Worm (Caenorhabditis elegans) whole organism, late embryonic: ENCODE measurements around the gene F58A6.1.

ENCODE experiments used
- C08G9.2 ChIP-seq: sonication (generic microtip); optimal IDR thresholded peaks from 2 replicates; lab custom pipeline; 2016; ENCODE audit warnings: mild to moderate bottlenecking, missing genetic modification characterization, moderate library complexity, missing compliant biosample characterization
- F13H6.1 ChIP-seq: sonication (generic microtip); optimal IDR thresholded peaks from 2 replicates; lab custom pipeline; 2016; ENCODE audit warnings: missing genetic modification characterization, missing compliant biosample characterization
- K02D7.2 ChIP-seq: sonication (generic microtip); optimal IDR thresholded peaks from 2 replicates; lab custom pipeline; 2017; ENCODE audit warnings: mild to moderate bottlenecking, missing genetic modification characterization, missing compliant biosample characterization
- T23F11.4 ChIP-seq: fragments of 200-800 bp; sonication (Bioruptor generic); optimal IDR thresholded peaks from 2 replicates; lab custom pipeline; 2018; ENCODE audit warnings: mild to moderate bottlenecking, missing genetic modification characterization, missing compliant biosample characterization
- Y22D7AL.16 ChIP-seq: sonication (generic microtip); optimal IDR thresholded peaks from 2 replicates; lab custom pipeline; 2016; ENCODE audit warnings: missing genetic modification characterization, missing compliant biosample characterization
- ahr-1 ChIP-seq: sonication (generic microtip); optimal IDR thresholded peaks from 2 replicates; lab custom pipeline; 2016; ENCODE audit warnings: missing genetic modification characterization, missing compliant biosample characterization
- ama-1 ChIP-seq: fragments of 150-350 bp; optimal IDR thresholded peaks from 2 replicates; lab custom pipeline; 2014
- ceh-14 ChIP-seq: sonication (generic microtip); optimal IDR thresholded peaks from 2 replicates; lab custom pipeline; 2016; ENCODE audit warnings: missing genotype, missing genetic modification characterization, missing compliant biosample characterization
- ceh-18 ChIP-seq: sonication (generic microtip); optimal IDR thresholded peaks from 2 replicates; lab custom pipeline; 2016; ENCODE audit warnings: missing genetic modification characterization, missing compliant biosample characterization
- ceh-19 ChIP-seq: fragments of 200-800 bp; sonication (Bioruptor generic); optimal IDR thresholded peaks from 2 replicates; lab custom pipeline; 2018; ENCODE audit warnings: mild to moderate bottlenecking, missing genetic modification characterization, missing compliant biosample characterization
- ceh-22 ChIP-seq: sonication (generic microtip); optimal IDR thresholded peaks from 2 replicates; lab custom pipeline; 2017; ENCODE audit warnings: missing biosample characterization, missing genetic modification characterization
- ceh-31 ChIP-seq: sonication (generic microtip); optimal IDR thresholded peaks from 2 replicates; lab custom pipeline; 2016; ENCODE audit warnings: missing genetic modification characterization, missing compliant biosample characterization
- ceh-34 ChIP-seq: sonication (generic microtip); optimal IDR thresholded peaks from 2 replicates; lab custom pipeline; 2016; ENCODE audit warnings: mild to moderate bottlenecking, missing genetic modification characterization, missing compliant biosample characterization
- ceh-48 ChIP-seq: sonication (generic microtip); optimal IDR thresholded peaks from 2 replicates; lab custom pipeline; 2016; ENCODE audit warnings: missing genetic modification characterization, inconsistent platforms, missing compliant biosample characterization
- ceh-6 ChIP-seq: fragments of 200-800 bp; sonication (Bioruptor generic); optimal IDR thresholded peaks from 2 replicates; lab custom pipeline; 2018; ENCODE audit warnings: mild to moderate bottlenecking, missing genetic modification characterization, missing compliant biosample characterization
- ceh-9 ChIP-seq: sonication (generic microtip); optimal IDR thresholded peaks from 2 replicates; lab custom pipeline; 2016; ENCODE audit warnings: mild to moderate bottlenecking, missing genetic modification characterization, inconsistent platforms, missing compliant biosample characterization
- dmd-4 ChIP-seq: sonication (generic microtip); optimal IDR thresholded peaks from 2 replicates; lab custom pipeline; 2016; ENCODE audit warnings: borderline replicate concordance, missing genetic modification characterization, missing compliant biosample characterization
- dve-1 ChIP-seq: sonication (generic microtip); optimal IDR thresholded peaks from 2 replicates; lab custom pipeline; 2017; ENCODE audit warnings: antibody characterized with exemption, mild to moderate bottlenecking, missing genetic modification characterization, missing compliant biosample characterization
- elt-2 ChIP-seq: sonication (generic microtip); optimal IDR thresholded peaks from 2 replicates; lab custom pipeline; 2016; ENCODE audit warnings: missing genetic modification reagents, missing genetic modification characterization, missing compliant biosample characterization
- eyg-1 ChIP-seq: sonication (generic microtip); optimal IDR thresholded peaks from 2 replicates; lab custom pipeline; 2016; ENCODE audit warnings: missing genotype, missing genetic modification characterization, missing compliant biosample characterization
- fax-1 ChIP-seq: sonication (generic microtip); optimal IDR thresholded peaks from 2 replicates; lab custom pipeline; 2016; ENCODE audit warnings: missing genotype, missing genetic modification characterization, missing compliant biosample characterization
- fkh-6 ChIP-seq: sonication (generic microtip); optimal IDR thresholded peaks from 2 replicates; lab custom pipeline; 2016; ENCODE audit warnings: missing genetic modification characterization, missing compliant biosample characterization
- hlh-15 ChIP-seq: sonication (generic microtip); optimal IDR thresholded peaks from 2 replicates; lab custom pipeline; 2016; ENCODE audit warnings: missing genetic modification characterization, missing compliant biosample characterization
- hlh-30 ChIP-seq: sonication (generic microtip); optimal IDR thresholded peaks from 2 replicates; lab custom pipeline; 2017; ENCODE audit warnings: antibody characterized with exemption, missing genetic modification characterization, missing compliant biosample characterization; ENCODE audit not compliant: insufficient read depth
- hlh-8 ChIP-seq: sonication (generic microtip); optimal IDR thresholded peaks from 2 replicates; lab custom pipeline; 2016; ENCODE audit warnings: missing genotype, missing genetic modification characterization, missing compliant biosample characterization
- lim-6 ChIP-seq: sonication (generic microtip); optimal IDR thresholded peaks from 2 replicates; lab custom pipeline; 2016; ENCODE audit warnings: missing genetic modification characterization, missing compliant biosample characterization
- lin-11 ChIP-seq: fragments of 200-800 bp; sonication (Bioruptor generic); optimal IDR thresholded peaks from 2 replicates; lab custom pipeline; 2018; ENCODE audit warnings: mild to moderate bottlenecking, missing genetic modification characterization, missing compliant biosample characterization
- mec-3 ChIP-seq: sonication (generic microtip); optimal IDR thresholded peaks from 2 replicates; lab custom pipeline; 2016; ENCODE audit warnings: borderline replicate concordance, missing genetic modification characterization, missing compliant biosample characterization
- nfya-1 ChIP-seq: sonication (generic microtip); optimal IDR thresholded peaks from 2 replicates; lab custom pipeline; 2017; ENCODE audit warnings: missing genetic modification characterization, mild to moderate bottlenecking, missing compliant biosample characterization, antibody characterized with exemption, moderate library complexity
- nhr-11 ChIP-seq: fragments of 150-350 bp; optimal IDR thresholded peaks from 2 replicates; lab custom pipeline; 2014; ENCODE audit warnings: missing biosample characterization, missing genetic modification characterization
- nhr-232 ChIP-seq: sonication (generic microtip); optimal IDR thresholded peaks from 2 replicates; lab custom pipeline; 2016; ENCODE audit warnings: missing genetic modification characterization, missing compliant biosample characterization
- odd-2 ChIP-seq: sonication (generic microtip); optimal IDR thresholded peaks from 2 replicates; lab custom pipeline; 2017; ENCODE audit warnings: antibody characterized with exemption, mild to moderate bottlenecking, missing genetic modification characterization, missing compliant biosample characterization
- pat-9 ChIP-seq: fragments of 200-800 bp; sonication (Bioruptor generic); optimal IDR thresholded peaks from 2 replicates; lab custom pipeline; 2018; ENCODE audit warnings: mild to moderate bottlenecking, missing genetic modification characterization, moderate library complexity, missing compliant biosample characterization
- pax-1 ChIP-seq: fragments of 150-350 bp; optimal IDR thresholded peaks from 2 replicates; lab custom pipeline; 2014; ENCODE audit warnings: missing biosample characterization, missing genetic modification characterization
- pha-2 ChIP-seq: sonication (generic microtip); optimal IDR thresholded peaks from 2 replicates; lab custom pipeline; 2017; ENCODE audit warnings: mild to moderate bottlenecking, missing genetic modification characterization, missing compliant biosample characterization
- pqm-1 ChIP-seq: sonication (generic microtip); optimal IDR thresholded peaks from 2 replicates; lab custom pipeline; 2016; ENCODE audit warnings: missing genetic modification characterization, missing compliant biosample characterization
- pros-1 ChIP-seq: fragments of 150-350 bp; optimal IDR thresholded peaks from 2 replicates; lab custom pipeline; 2014; ENCODE audit warnings: missing biosample characterization, missing genetic modification reagents, missing genetic modification characterization
- ref-2 ChIP-seq: sonication (generic microtip); optimal IDR thresholded peaks from 2 replicates; lab custom pipeline; 2016; ENCODE audit warnings: missing genetic modification characterization, missing compliant biosample characterization
- rnt-1 ChIP-seq: sonication (generic microtip); optimal IDR thresholded peaks from 2 replicates; lab custom pipeline; 2016; ENCODE audit warnings: missing genetic modification characterization, missing compliant biosample characterization
- sdc-2 ChIP-seq: sonication (generic microtip); optimal IDR thresholded peaks from 2 replicates; lab custom pipeline; 2016; ENCODE audit warnings: missing genotype, missing genetic modification characterization, missing compliant biosample characterization
- sox-2 ChIP-seq: fragments of 200-800 bp; sonication (Bioruptor generic); IDR thresholded peaks from 2 replicates; pipeline ENCODE4 v1.3.6; 2022; ENCODE audit warnings: missing genetic modification reagents, missing genetic modification characterization, missing compliant biosample characterization
- sox-4 ChIP-seq: sonication (generic microtip); optimal IDR thresholded peaks from 2 replicates; lab custom pipeline; 2017; ENCODE audit warnings: mild to moderate bottlenecking, missing genetic modification characterization, inconsistent platforms, missing compliant biosample characterization
- tbx-2 ChIP-seq: sonication (generic microtip); optimal IDR thresholded peaks from 2 replicates; lab custom pipeline; 2016; ENCODE audit warnings: missing genetic modification characterization, missing compliant biosample characterization
- tbx-7 ChIP-seq: sonication (generic microtip); optimal IDR thresholded peaks from 2 replicates; lab custom pipeline; 2016; ENCODE audit warnings: missing genotype, missing genetic modification characterization, missing compliant biosample characterization
- unc-42 ChIP-seq: sonication (generic microtip); optimal IDR thresholded peaks from 2 replicates; lab custom pipeline; 2016; ENCODE audit warnings: missing genotype, missing genetic modification characterization, missing compliant biosample characterization
- unc-86 ChIP-seq: sonication (generic microtip); optimal IDR thresholded peaks from 2 replicates; lab custom pipeline; 2016; ENCODE audit warnings: missing genetic modification characterization, missing compliant biosample characterization
- zip-5 ChIP-seq: sonication (generic microtip); optimal IDR thresholded peaks from 2 replicates; lab custom pipeline; 2016; ENCODE audit warnings: missing genetic modification characterization, missing compliant biosample characterization
- ztf-16 ChIP-seq: sonication (generic microtip); optimal IDR thresholded peaks from 2 replicates; lab custom pipeline; 2017; ENCODE audit warnings: missing genetic modification characterization, missing compliant biosample characterization

F58A6.1 gene

DNA sequence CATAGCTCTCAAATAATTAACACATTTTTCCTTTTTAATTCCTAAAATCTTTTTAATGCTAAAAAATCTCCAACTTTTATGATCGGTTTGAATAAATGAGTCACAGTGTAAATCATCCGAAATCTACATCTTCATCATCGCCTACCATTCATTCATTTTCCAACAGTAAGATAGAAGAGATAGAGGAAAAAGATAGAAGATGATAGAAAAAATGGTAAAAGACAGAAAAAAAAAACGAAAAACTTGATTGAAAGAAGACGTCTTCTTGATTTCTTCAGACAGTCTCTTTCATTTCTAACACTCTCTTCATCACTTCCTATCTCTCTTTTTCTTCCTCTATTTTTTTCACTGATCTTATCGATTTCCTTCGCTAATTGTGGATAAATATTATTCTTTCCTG is 39.5 kb upstream of the F58A6.1 start:
- TF ChIP-seq unc-86 (tag; lab: Kevin White, UChicago), result no peak
- TF ChIP-seq hlh-8 (tag; lab: Kevin White, UChicago), result no peak
- no peak for TF ChIP-seq dve-1 (tag; lab: Kevin White, UChicago)
- no peak for TF ChIP-seq ceh-18 (tag; lab: Kevin White, UChicago)
- no peak for TF ChIP-seq ceh-48 (tag; lab: Kevin White, UChicago)
- no peak for TF ChIP-seq odd-2 (tag; lab: Kevin White, UChicago)
- no peak for TF ChIP-seq ceh-31
- TF ChIP-seq mec-3, result no peak
- TF ChIP-seq F13H6.1 (tag; lab: Kevin White, UChicago), result no peak
- no peak for TF ChIP-seq nhr-232
- no peak for TF ChIP-seq ceh-22 (tag; lab: Kevin White, UChicago)
- no peak for TF ChIP-seq pat-9
- no peak for TF ChIP-seq ceh-9 (tag; lab: Kevin White, UChicago)

DNA sequence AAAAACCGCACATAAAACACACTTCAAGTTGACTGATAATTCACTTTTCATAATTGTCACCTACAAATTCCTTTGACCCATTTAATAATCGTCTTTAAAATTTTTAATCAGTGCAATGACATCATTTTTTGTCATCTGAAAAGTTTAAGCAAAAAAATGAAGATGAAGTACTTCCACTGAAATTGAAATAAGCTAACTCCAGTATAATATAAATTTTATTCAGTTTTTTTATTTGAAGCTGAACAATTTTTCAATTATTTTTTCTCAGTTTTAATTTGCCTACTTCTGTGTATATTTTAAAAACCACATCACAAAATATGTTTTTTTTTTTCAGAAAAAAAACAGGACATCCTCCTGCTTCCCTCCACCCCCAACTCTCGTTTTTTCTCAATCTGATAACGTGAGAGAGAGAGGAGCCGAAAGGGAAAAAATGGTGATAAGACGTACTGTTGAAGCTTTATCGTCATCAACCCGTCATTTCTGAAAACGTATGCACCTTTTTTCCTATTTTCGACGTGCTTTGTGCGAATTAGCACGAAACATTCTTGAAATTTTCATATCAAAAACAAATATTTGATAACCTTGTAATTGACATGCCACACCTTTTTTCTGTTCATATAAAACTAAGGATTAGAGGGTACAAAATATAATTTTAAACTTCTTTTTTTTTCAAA is 38.8 kb upstream of the F58A6.1 start, which contains the start of the genes C04G6.11 and mpk-2:
Gene C04G6.11, minus strand, starts transcription at position 51 of the 674 bp plus-strand sequence.
Gene mpk-2, plus strand, starts transcription at position 335 of the 674 bp plus-strand sequence.
- TF ChIP-seq elt-2 (tag; lab: Kevin White, UChicago) (peak; percentile 70), tbx-7 (tag; lab: Kevin White, UChicago) (no peak)
- TF ChIP-seq, all 69 proteins: peak for 1

DNA sequence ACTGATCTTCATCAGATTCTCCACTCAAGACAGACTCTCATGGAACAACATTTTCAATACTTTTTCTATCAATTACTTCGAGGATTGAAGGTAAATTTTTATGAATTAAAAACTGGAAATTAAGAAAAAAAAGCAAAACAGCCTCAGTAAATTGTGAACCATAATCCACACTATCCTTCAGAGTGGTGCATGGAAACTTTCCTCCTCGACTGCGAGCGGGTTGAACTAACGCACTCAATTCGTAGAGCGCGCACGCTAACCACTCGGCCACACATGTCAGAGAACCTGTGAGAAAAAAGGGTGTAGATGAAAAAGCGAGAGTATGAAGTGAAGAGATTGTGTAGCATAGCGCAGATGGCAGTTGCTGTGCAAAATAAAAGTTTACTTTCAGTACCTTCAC is 37.7 kb upstream of the F58A6.1 start:
- TF ChIP-seq ztf-16 (tag; lab: Kevin White, UChicago), result peak; percentile 96
- peak; percentile 95 for TF ChIP-seq K02D7.2 (tag; lab: Kevin White, UChicago)
- peak; percentile 93 for TF ChIP-seq pqm-1 (tag; lab: Kevin White, UChicago)
- TF ChIP-seq fkh-6 (tag; lab: Kevin White, UChicago), result peak; percentile 95
- peak; percentile 88 for TF ChIP-seq eyg-1 (tag; lab: Kevin White, UChicago)
- TF ChIP-seq ahr-1 (tag; lab: Kevin White, UChicago), result peak; percentile 90
- TF ChIP-seq ceh-14, result peak; percentile 94
- TF ChIP-seq ref-2, result peak; percentile 93
- TF ChIP-seq lim-6 (tag; lab: Kevin White, UChicago), result peak; percentile 94
- TF ChIP-seq hlh-15 (tag; lab: Kevin White, UChicago), result peak; percentile 96
- TF ChIP-seq nhr-11 (tag; lab: Kevin White, UChicago), result no peak
- peak; percentile 79 for TF ChIP-seq zip-5 (tag; lab: Kevin White, UChicago)
- peak; percentile 89 for TF ChIP-seq ceh-48 (tag; lab: Kevin White, UChicago)
- peak; percentile 98 for TF ChIP-seq ceh-6 (GFP tag; lab: Kevin White, UChicago)
- TF ChIP-seq hlh-30 (tag; lab: Kevin White, UChicago), result peak; percentile 75
- peak; percentile 88 for TF ChIP-seq C08G9.2 (tag; lab: Kevin White, UChicago)
- TF ChIP-seq pax-1 (tag; lab: Kevin White, UChicago), result no peak
- peak; percentile 97 for TF ChIP-seq sox-2 (GFP tag; lab: Robert Waterston, UW)
- TF ChIP-seq rnt-1 (tag; lab: Kevin White, UChicago), result peak; percentile 88
- peak; percentile 90 for TF ChIP-seq sdc-2
- peak; percentile 66 for TF ChIP-seq unc-42
- peak; percentile 96 for TF ChIP-seq dmd-4 (tag; lab: Kevin White, UChicago)
- TF ChIP-seq nhr-232, result peak; percentile 97
- TF ChIP-seq tbx-7 (tag; lab: Kevin White, UChicago), result peak; percentile 75
- TF ChIP-seq tbx-2 (tag; lab: Kevin White, UChicago), result peak; percentile 92
- peak; percentile 98 for TF ChIP-seq T23F11.4 (GFP tag; lab: Kevin White, UChicago)
- TF ChIP-seq ceh-34, result peak; percentile 95
- TF ChIP-seq ceh-9 (tag; lab: Kevin White, UChicago), result peak; percentile 91
- peak; percentile 98 for TF ChIP-seq sox-4 (tag; lab: Kevin White, UChicago)
- no peak for TF ChIP-seq ama-1 (lab: Kevin White, UChicago)
- TF ChIP-seq pha-2, result peak; percentile 93
- TF ChIP-seq ceh-19, result peak; percentile 97
- peak; percentile 93 for TF ChIP-seq dve-1 (tag; lab: Kevin White, UChicago)
- peak; percentile 41 for TF ChIP-seq pros-1 (tag; lab: Kevin White, UChicago)
- peak; percentile 98 for TF ChIP-seq Y22D7AL.16 (tag; lab: Kevin White, UChicago)
- TF ChIP-seq hlh-8 (tag; lab: Kevin White, UChicago), result peak; percentile 95
- peak; percentile 95 for TF ChIP-seq fax-1
- peak; percentile 94 for TF ChIP-seq lin-11 (tag; lab: Kevin White, UChicago)
- TF ChIP-seq nfya-1 (tag; lab: Kevin White, UChicago), result peak; percentile 88
